Fruit fly (Drosophila melanogaster): ENCODE data around the gene CG32121.

Gene CG32121

dm6 chr3L:13432791-13433190 lies 10.7 kb upstream of the CG32121 start:
- TF ChIP-seq ttk (optimal IDR thresholded peaks at IDR 0.05) (no peak), h (optimal IDR thresholded peaks at IDR 0.05) (no peak), Sin3A (optimal IDR thresholded peaks at IDR 0.05) (no peak), insv (optimal IDR thresholded peaks at IDR 0.05) (no peak), Myc (optimal IDR thresholded peaks at IDR 0.05) (no peak), psq (optimal IDR thresholded peaks at IDR 0.05) (no peak)

- TF ChIP-seq psq (optimal IDR thresholded peaks at IDR 0.05) (no peak), Myc (optimal IDR thresholded peaks at IDR 0.05) (no peak), insv (optimal IDR thresholded peaks at IDR 0.05) (no peak), ttk (optimal IDR thresholded peaks at IDR 0.05) (no peak), h (optimal IDR thresholded peaks at IDR 0.05) (no peak), Sin3A (optimal IDR thresholded peaks at IDR 0.05) (no peak)
Observed at dm6 chr3L:13430171-13430570, 8.0 kb upstream of the CG32121 start.

- no peak for TF ChIP-seq Sin3A (optimal IDR thresholded peaks at IDR 0.05)
- TF ChIP-seq h (optimal IDR thresholded peaks at IDR 0.05) = no peak
- TF ChIP-seq psq (optimal IDR thresholded peaks at IDR 0.05) = no peak
- TF ChIP-seq insv (optimal IDR thresholded peaks at IDR 0.05) = no peak
- TF ChIP-seq ttk (optimal IDR thresholded peaks at IDR 0.05) = no peak
- TF ChIP-seq Myc (optimal IDR thresholded peaks at IDR 0.05) = no peak
Observed at dm6 chr3L:13426573-13426972, 4.4 kb upstream of the CG32121 start, which contains the start of gene CG14105. TSS of gene CG14105 (minus strand) at chr3L:13426673.

- no peak for TF ChIP-seq Myc (optimal IDR thresholded peaks at IDR 0.05)
Observed at dm6 chr3L:13425571-13425970, 3.4 kb upstream of the CG32121 start, which contains the start of gene CG14106. TSS of gene CG14106 (minus strand) at chr3L:13425671.

- TF ChIP-seq ttk (optimal IDR thresholded peaks at IDR 0.05) (no peak), Sin3A (optimal IDR thresholded peaks at IDR 0.05) (no peak), psq (optimal IDR thresholded peaks at IDR 0.05) (no peak), h (optimal IDR thresholded peaks at IDR 0.05) (no peak), Myc (optimal IDR thresholded peaks at IDR 0.05) (no peak), insv (optimal IDR thresholded peaks at IDR 0.05) (no peak)
Observed at dm6 chr3L:13424068-13424467, 1.9 kb upstream of the CG32121 start, which contains the start of gene CG33263. TSS of gene CG33263 (minus strand) at chr3L:13424168.

- no peak for TF ChIP-seq Myc (optimal IDR thresholded peaks at IDR 0.05)
- no peak for TF ChIP-seq psq (optimal IDR thresholded peaks at IDR 0.05)
- TF ChIP-seq Sin3A (optimal IDR thresholded peaks at IDR 0.05) = no peak
- no peak for TF ChIP-seq h (optimal IDR thresholded peaks at IDR 0.05)
- no peak for TF ChIP-seq ttk (optimal IDR thresholded peaks at IDR 0.05)
- no peak for TF ChIP-seq insv (optimal IDR thresholded peaks at IDR 0.05)
Observed at dm6 chr3L:13420212-13420611, 1.9 kb downstream of the CG32121 start.

dm6 chr3L:13412886-13413224 lies 9.3 kb downstream of the CG32121 start:
- no peak for TF ChIP-seq psq (optimal IDR thresholded peaks at IDR 0.05)
- TF ChIP-seq h (optimal IDR thresholded peaks at IDR 0.05) = no peak
- TF ChIP-seq Myc (optimal IDR thresholded peaks at IDR 0.05) = no peak

- TF ChIP-seq Sin3A (optimal IDR thresholded peaks at IDR 0.05) = no peak
- no peak for TF ChIP-seq h (optimal IDR thresholded peaks at IDR 0.05)
- no peak for TF ChIP-seq ttk (optimal IDR thresholded peaks at IDR 0.05)
- TF ChIP-seq insv (optimal IDR thresholded peaks at IDR 0.05) = no peak
- TF ChIP-seq Myc (optimal IDR thresholded peaks at IDR 0.05) = no peak
- TF ChIP-seq psq (optimal IDR thresholded peaks at IDR 0.05) = no peak
Observed at dm6 chr3L:13412200-13412885, 9.8 kb downstream of the CG32121 start, which contains the start of the genes CG10222 and flr. TSS of gene CG10222 (minus strand) at chr3L:13412453. TSS of gene flr (plus strand) at chr3L:13412843.

dm6 chr3L:13410999-13411398 lies 11.1 kb downstream of the CG32121 start:
- no peak for TF ChIP-seq Myc (optimal IDR thresholded peaks at IDR 0.05)
- no peak for TF ChIP-seq h (optimal IDR thresholded peaks at IDR 0.05)
- no peak for TF ChIP-seq ttk (optimal IDR thresholded peaks at IDR 0.05)
- TF ChIP-seq psq (optimal IDR thresholded peaks at IDR 0.05) = no peak
- TF ChIP-seq Sin3A (optimal IDR thresholded peaks at IDR 0.05) = no peak
- no peak for TF ChIP-seq insv (optimal IDR thresholded peaks at IDR 0.05)

dm6 chr3L:13409809-13410521 lies 12.2 kb downstream of the CG32121 start:
- no peak for TF ChIP-seq Myc (optimal IDR thresholded peaks at IDR 0.05)
- TF ChIP-seq insv (optimal IDR thresholded peaks at IDR 0.05) = no peak
- TF ChIP-seq h (optimal IDR thresholded peaks at IDR 0.05) = no peak
- TF ChIP-seq psq (optimal IDR thresholded peaks at IDR 0.05) = no peak
- no peak for TF ChIP-seq Sin3A (optimal IDR thresholded peaks at IDR 0.05)
- no peak for TF ChIP-seq ttk (optimal IDR thresholded peaks at IDR 0.05)

dm6 chr3L:13406873-13407272 lies 15.3 kb downstream of the CG32121 start:
- TF ChIP-seq Myc (optimal IDR thresholded peaks at IDR 0.05) (no peak), ttk (optimal IDR thresholded peaks at IDR 0.05) (no peak), h (optimal IDR thresholded peaks at IDR 0.05) (no peak), psq (optimal IDR thresholded peaks at IDR 0.05) (no peak), Sin3A (optimal IDR thresholded peaks at IDR 0.05) (no peak), insv (optimal IDR thresholded peaks at IDR 0.05) (no peak)

- no peak for TF ChIP-seq Myc (optimal IDR thresholded peaks at IDR 0.05)
- TF ChIP-seq psq (optimal IDR thresholded peaks at IDR 0.05) = no peak
- TF ChIP-seq h (optimal IDR thresholded peaks at IDR 0.05) = no peak
- no peak for TF ChIP-seq Sin3A (optimal IDR thresholded peaks at IDR 0.05)
- TF ChIP-seq ttk (optimal IDR thresholded peaks at IDR 0.05) = no peak
- TF ChIP-seq insv (optimal IDR thresholded peaks at IDR 0.05) = no peak
Observed at dm6 chr3L:13403141-13403867, 18.8 kb downstream of the CG32121 start.
